Fruit fly (Drosophila melanogaster): Measurements from ENCODE around the gene CG6310.

The CG6310 gene

dm6 chr3L:11093046-11093520 lies 23.4 kb upstream of the CG6310 start, which contains the start of gene JIL-1 (continued):
- TF ChIP-seq CG11093 (GFP tag; IDR thresholded peaks at IDR 0.05), result peak; percentile 59; the same call in 1 of the 3 replicates
- peak; percentile 65 for TF ChIP-seq Nf-YC (tag; optimal IDR thresholded peaks at IDR 0.05)
- peak; percentile 87 for TF ChIP-seq vvl (GFP tag; IDR thresholded peaks at IDR 0.05)
- no peak for TF ChIP-seq p53 (GFP tag; optimal IDR thresholded peaks at IDR 0.05)
- TF ChIP-seq unpg (GFP tag; optimal IDR thresholded peaks at IDR 0.05), result peak; percentile 30
- TF ChIP-seq Optix (GFP tag; IDR thresholded peaks at IDR 0.05), result no peak
- no peak for TF ChIP-seq da (GFP tag; optimal IDR thresholded peaks at IDR 0.05)
- TF ChIP-seq dati (GFP tag; IDR thresholded peaks at IDR 0.05), result peak; percentile 47; the same call in 1 of the 2 replicates
- TF ChIP-seq exex (tag; optimal IDR thresholded peaks at IDR 0.05), result no peak
- peak; percentile 43 for TF ChIP-seq CG18262 (tag; optimal IDR thresholded peaks at IDR 0.05)
- TF ChIP-seq CG12659 (GFP tag; optimal IDR thresholded peaks at IDR 0.05), result peak; percentile 75
- TF ChIP-seq CG8944 (GFP tag; optimal IDR thresholded peaks at IDR 0.05), result peak; percentile 12
- peak; percentile 26 for TF ChIP-seq CG34376 (GFP tag; optimal IDR thresholded peaks at IDR 0.05)
- peak; percentile 8 for TF ChIP-seq emc (GFP tag; optimal IDR thresholded peaks at IDR 0.05)
- TF ChIP-seq ab (GFP tag; optimal IDR thresholded peaks at IDR 0.05), result no peak
- 0 out of 3 replicates have a peak, but pooled peaks have one; percentile 30 for TF ChIP-seq CG11695 (GFP tag; IDR thresholded peaks at IDR 0.05)
- no peak for TF ChIP-seq shn (GFP tag; optimal IDR thresholded peaks at IDR 0.05)
- peak; percentile 60 for TF ChIP-seq CG10543 (GFP tag; optimal IDR thresholded peaks at IDR 0.05)
- TF ChIP-seq E2f1 (GFP tag; IDR thresholded peaks at IDR 0.05), result peak; percentile 65
- TF ChIP-seq Hmr (GFP tag; optimal IDR thresholded peaks at IDR 0.05), result peak; percentile 77
- TF ChIP-seq CG17328 (GFP tag; IDR thresholded peaks at IDR 0.05), result peak; percentile 64
- TF ChIP-seq PHDP (tag; optimal IDR thresholded peaks at IDR 0.05), result peak; percentile 43
- TF ChIP-seq CG2678 (tag; optimal IDR thresholded peaks at IDR 0.05), result peak; percentile 56
- TF ChIP-seq CG17361 (GFP tag; IDR thresholded peaks at IDR 0.05), result peak; percentile 61
- TF ChIP-seq CG8478 (optimal IDR thresholded peaks at IDR 0.05), result no peak
- no peak for TF ChIP-seq CG11398 (GFP tag; optimal IDR thresholded peaks at IDR 0.05)
- peak; percentile 96 for TF ChIP-seq Ets65A (GFP tag)
- peak in 1 of 3 experiments; percentile 30 for TF ChIP-seq lola (GFP tag; optimal IDR thresholded peaks at IDR 0.05)
- TF ChIP-seq Six4 (GFP tag; optimal IDR thresholded peaks at IDR 0.05), result no peak
- peak; percentile 41 to 50 for TF ChIP-seq Hr51 (GFP tag; optimal IDR thresholded peaks at IDR 0.05)
- peak; percentile 3 for TF ChIP-seq tup (GFP tag; optimal IDR thresholded peaks at IDR 0.05)
- peak; percentile 12 for TF ChIP-seq CG8924 (tag; optimal IDR thresholded peaks at IDR 0.05)
- TF ChIP-seq Lpt (GFP tag; optimal IDR thresholded peaks at IDR 0.05), result no peak
- peak; percentile 37 for TF ChIP-seq CG13775 (GFP tag; optimal IDR thresholded peaks at IDR 0.05)
- no peak for TF ChIP-seq pnt (GFP tag; optimal IDR thresholded peaks at IDR 0.05)
- no peak for TF ChIP-seq Hey (tag; optimal IDR thresholded peaks at IDR 0.05)
- peak; percentile 26 for TF ChIP-seq Abd-B (GFP tag; optimal IDR thresholded peaks at IDR 0.05)
- TF ChIP-seq fd102C (GFP tag; optimal IDR thresholded peaks at IDR 0.05), result no peak
- TF ChIP-seq CG11247 (GFP tag; IDR thresholded peaks at IDR 0.05), result peak; percentile 83
- TF ChIP-seq BtbVII (GFP tag; optimal IDR thresholded peaks at IDR 0.05), result peak; percentile 39
- TF ChIP-seq klu (GFP tag; IDR thresholded peaks at IDR 0.05), result no peak
- peak; percentile 76 for TF ChIP-seq Xrp1 (GFP tag; IDR thresholded peaks at IDR 0.05)
- TF ChIP-seq Mrtf (GFP tag; IDR thresholded peaks at IDR 0.05), result peak; percentile 55; the same call in 1 of the 3 replicates
- TF ChIP-seq disco-r (GFP tag; optimal IDR thresholded peaks at IDR 0.05), result no peak
- no peak for TF ChIP-seq pfk (GFP tag; optimal IDR thresholded peaks at IDR 0.05)
- TF ChIP-seq otp (GFP tag; IDR thresholded peaks at IDR 0.05), result 0 out of 3 replicates have a peak, but pooled peaks have one; percentile 11
- peak; percentile 24; the same call in 1 of the 2 replicates for TF ChIP-seq Drgx (GFP tag; IDR thresholded peaks at IDR 0.05)
- no peak; the same call in 2 of the 3 replicates for TF ChIP-seq CG3726 (GFP tag; IDR thresholded peaks at IDR 0.05)
- no peak for TF ChIP-seq D19B (GFP tag; optimal IDR thresholded peaks at IDR 0.05)
- peak; percentile 29 for TF ChIP-seq Sox100B (GFP tag; optimal IDR thresholded peaks at IDR 0.05)
- TF ChIP-seq bigmax (GFP tag; optimal IDR thresholded peaks at IDR 0.05), result no peak
